Worm (Caenorhabditis elegans): ENCODE data around the gene C03H5.4.

The C03H5.4 gene

ce11 chrII:374950-375349, at the start of gene C03H5.4:
Gene C03H5.4, plus strand, starts transcription at chrII:375250.
- TF ChIP-seq lag-1 (GFP tag; IDR thresholded peaks at IDR 0.05), result no peak
- TF ChIP-seq ztf-26 (tag; optimal IDR thresholded peaks at IDR 0.05), result no peak
- no peak for TF ChIP-seq ccch-3 (GFP tag; optimal IDR thresholded peaks at IDR 0.05)
- no peak for TF ChIP-seq ceh-100 (GFP tag; IDR thresholded peaks at IDR 0.05)
- TF ChIP-seq F23B12.7 (tag; optimal IDR thresholded peaks at IDR 0.05; ENCODE audit: insufficient read depth), result no peak
- TF ChIP-seq pha-4 (tag; optimal IDR thresholded peaks at IDR 0.05), result no peak
- TF ChIP-seq aptf-3 (GFP tag; IDR thresholded peaks at IDR 0.05), result no peak
- TF ChIP-seq B0261.1 (tag; optimal IDR thresholded peaks at IDR 0.05), result no peak
- TF ChIP-seq rec-8 (tag; optimal IDR thresholded peaks at IDR 0.05), result no peak
- TF ChIP-seq ceh-91 (GFP tag; IDR thresholded peaks at IDR 0.05), result no peak
- no peak for TF ChIP-seq ama-1 (optimal IDR thresholded peaks at IDR 0.05)
- no peak for TF ChIP-seq ama-1 (GFP tag; optimal IDR thresholded peaks at IDR 0.05)

DNA sequence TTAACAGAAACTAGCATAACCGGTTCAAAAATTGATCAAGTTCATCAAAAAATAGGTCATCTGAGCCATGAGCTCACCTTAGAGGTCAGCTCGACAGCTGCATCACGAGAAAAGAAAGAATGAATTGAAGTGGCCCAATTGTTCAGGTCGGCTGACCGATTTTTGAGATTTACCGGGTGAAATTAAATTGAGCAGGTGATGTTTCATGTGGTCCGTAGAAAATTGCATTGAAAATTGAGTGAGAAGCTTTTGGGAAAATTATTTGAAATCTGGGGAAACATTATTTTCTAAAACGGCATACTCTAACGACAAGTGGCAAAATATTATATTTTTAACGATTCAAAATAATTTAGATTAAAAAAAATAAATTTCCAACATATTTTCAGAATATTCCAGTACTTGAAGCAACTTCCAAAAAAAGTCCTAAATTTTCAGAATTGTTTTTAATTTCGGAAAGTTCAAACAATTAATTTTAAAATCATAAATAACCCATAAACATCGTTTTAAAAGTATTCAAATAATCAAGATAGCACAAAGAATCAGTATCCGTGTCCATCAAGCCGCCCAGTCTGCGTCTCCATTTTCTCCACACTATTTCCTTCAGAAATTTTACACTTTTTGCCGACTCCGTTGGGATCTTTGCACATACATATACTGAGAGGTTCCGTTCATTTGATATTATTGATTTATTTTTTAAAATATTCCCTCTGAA, 49.3 kb upstream of the C03H5.4 start, which contains the start of gene sgcb-1:
TSS of gene sgcb-1 (plus strand) at position 662 of the 712 bp plus-strand sequence.
- no peak for TF ChIP-seq snpc-4 (GFP tag; optimal IDR thresholded peaks at IDR 0.05)
- TF ChIP-seq snpc-4 (tag; optimal IDR thresholded peaks at IDR 0.05), result no peak
- peak; percentile 70 for TF ChIP-seq hmg-1.2 (GFP tag; IDR thresholded peaks at IDR 0.05)

- TF ChIP-seq hlh-26 (GFP tag; conservative IDR thresholded peaks at IDR 0.05), result no peak
- TF ChIP-seq B0336.3 (GFP tag; IDR thresholded peaks at IDR 0.05), result no peak
- no peak for TF ChIP-seq ZK185.1 (tag; optimal IDR thresholded peaks at IDR 0.05; ENCODE audit: poor library complexity, severe bottlenecking)
- no peak for TF ChIP-seq F52B5.7 (tag; optimal IDR thresholded peaks at IDR 0.05)
- no peak for TF ChIP-seq attf-5 (GFP tag; optimal IDR thresholded peaks at IDR 0.05)
- no peak for TF ChIP-seq chd-7 (tag; optimal IDR thresholded peaks at IDR 0.05)
- no peak for TF ChIP-seq egl-18 (GFP tag; IDR thresholded peaks at IDR 0.05)
- TF ChIP-seq dpff-1 (tag; optimal IDR thresholded peaks at IDR 0.05), result no peak
- no peak for TF ChIP-seq snpc-1.3 (tag; optimal IDR thresholded peaks at IDR 0.05; ENCODE audit: insufficient read depth)
- TF ChIP-seq fkh-3 (tag; optimal IDR thresholded peaks at IDR 0.05), result no peak
- no peak for TF ChIP-seq ceh-58 (GFP tag; IDR thresholded peaks at IDR 0.05)
Measured at ce11 chrII:332419-332818, 42.6 kb upstream of the C03H5.4 start, which contains the start of gene cbn-1. Gene cbn-1, minus strand, starts transcription at chrII:332519.

- TF ChIP-seq lin-26 (GFP tag; IDR thresholded peaks at IDR 0.05) (no peak), somi-1 (GFP tag; optimal IDR thresholded peaks at IDR 0.05) (no peak), T26A5.8 (tag; optimal IDR thresholded peaks at IDR 0.05) (no peak), dpl-1 (GFP tag; optimal IDR thresholded peaks at IDR 0.05) (no peak), ceh-40 (GFP tag; IDR thresholded peaks at IDR 0.05) (no peak), hsf-1 (GFP tag; IDR thresholded peaks at IDR 0.05) (no peak), F22D6.2 (tag; optimal IDR thresholded peaks at IDR 0.05) (no peak), rec-8 (tag; optimal IDR thresholded peaks at IDR 0.05) (no peak), attf-3 (GFP tag; conservative IDR thresholded peaks at IDR 0.05) (no peak), zim-3 (tag; optimal IDR thresholded peaks at IDR 0.05) (no peak)
Measured at ce11 chrII:333853-334449, 41.1 kb upstream of the C03H5.4 start.
